Worm (Caenorhabditis elegans) whole organism, midembryonic: ENCODE results near the gene pacs-1.
A peak's percentile ranks its signal among the peaks of the same experiment; 100 is the strongest.

ENCODE experiments used
- T22C8.4 ChIP-seq: fragments of 200-800 bp; sonication (Bioruptor generic); IDR thresholded peaks from 2 replicates; pipeline ENCODE4 v1.3.6; 2022; ENCODE audit warnings: missing genetic modification characterization, missing compliant biosample characterization
- cog-1 ChIP-seq: sonication (generic microtip); optimal IDR thresholded peaks from 2 replicates; lab custom pipeline; 2016; ENCODE audit warnings: missing genetic modification characterization, missing compliant biosample characterization
- flt-1 ChIP-seq: fragments of 200-800 bp; sonication (Bioruptor generic); IDR thresholded peaks from 2 replicates; pipeline ENCODE4 v1.3.6; 2022; ENCODE audit warnings: missing genetic modification characterization, missing compliant biosample characterization
- klf-2 ChIP-seq: fragments of 200-800 bp; sonication (Bioruptor generic); conservative IDR thresholded peaks from 2 replicates; pipeline ENCODE4 v1.3.6; 2022; ENCODE audit warnings: missing genetic modification reagents, missing genetic modification characterization, missing compliant biosample characterization
- med-1 ChIP-seq: sonication (generic microtip); optimal IDR thresholded peaks from 2 replicates; lab custom pipeline; 2017; ENCODE audit warnings: missing genetic modification characterization, mild to moderate bottlenecking, missing compliant biosample characterization, antibody characterized with exemption, missing genetic modification reagents; ENCODE audit not compliant: insufficient read depth
- ref-1 ChIP-seq: fragments of 200-800 bp; sonication (Bioruptor generic); conservative IDR thresholded peaks from 2 replicates; pipeline ENCODE4 v1.3.6; 2022; ENCODE audit warnings: missing genetic modification reagents, missing genetic modification characterization, missing compliant biosample characterization
- tab-1 ChIP-seq: fragments of 200-800 bp; sonication (Bioruptor generic); IDR thresholded peaks from 2 replicates; pipeline ENCODE4 v1.3.6; 2022; ENCODE audit warnings: missing genetic modification characterization, missing compliant biosample characterization
- ztf-23 ChIP-seq: fragments of 200-800 bp; sonication (Bioruptor generic); IDR thresholded peaks from 2 replicates; pipeline ENCODE4 v1.3.6; 2022; ENCODE audit warnings: missing genetic modification reagents, missing genetic modification characterization, missing compliant biosample characterization
- ztf-29 ChIP-seq: fragments of 200-800 bp; sonication (Bioruptor generic); IDR thresholded peaks from 2 replicates; pipeline ENCODE4 v1.3.6; 2022; ENCODE audit warnings: missing genetic modification reagents, missing genetic modification characterization, missing compliant biosample characterization

The pacs-1 gene

ce11 chrV:9194055-9194454 is 23.0 kb downstream of the pacs-1 start:
- no peak for TF ChIP-seq ztf-23 (GFP tag; lab: Robert Waterston, UW)
- no peak for TF ChIP-seq cog-1 (tag; lab: Kevin White, UChicago)
- no peak for TF ChIP-seq tab-1
- no peak for TF ChIP-seq med-1 (GFP tag; lab: Kevin White, UChicago)
- TF ChIP-seq T22C8.4 (GFP tag; lab: Robert Waterston, UW), result no peak
- TF ChIP-seq klf-2 (GFP tag; lab: Robert Waterston, UW), result no peak

- no peak for TF ChIP-seq ref-1 (GFP tag; lab: Robert Waterston, UW)
- no peak for TF ChIP-seq tab-1
- TF ChIP-seq flt-1 (GFP tag; lab: Robert Waterston, UW), result no peak
- TF ChIP-seq ztf-29 (GFP tag; lab: Robert Waterston, UW), result no peak
- TF ChIP-seq ztf-23 (GFP tag; lab: Robert Waterston, UW), result no peak
- no peak for TF ChIP-seq T22C8.4 (GFP tag; lab: Robert Waterston, UW)
- TF ChIP-seq cog-1 (tag; lab: Kevin White, UChicago), result no peak
- TF ChIP-seq klf-2 (GFP tag; lab: Robert Waterston, UW), result no peak
- TF ChIP-seq med-1 (GFP tag; lab: Kevin White, UChicago), result no peak
Observed at ce11 chrV:9191406-9191805, 25.7 kb downstream of the pacs-1 start, which contains the start of gene sphr-1. Gene sphr-1 (plus strand): TSS chrV:9191610.

- no peak for TF ChIP-seq ztf-23 (GFP tag; lab: Robert Waterston, UW)
- TF ChIP-seq cog-1 (tag; lab: Kevin White, UChicago), result no peak
- no peak for TF ChIP-seq T22C8.4 (GFP tag; lab: Robert Waterston, UW)
- no peak for TF ChIP-seq med-1 (GFP tag; lab: Kevin White, UChicago)
- TF ChIP-seq flt-1 (GFP tag; lab: Robert Waterston, UW), result no peak
- no peak for TF ChIP-seq tab-1
- TF ChIP-seq ztf-29 (GFP tag; lab: Robert Waterston, UW), result no peak
- no peak for TF ChIP-seq ref-1 (GFP tag; lab: Robert Waterston, UW)
- TF ChIP-seq klf-2 (GFP tag; lab: Robert Waterston, UW), result no peak
Observed at ce11 chrV:9186028-9186427, 31.0 kb downstream of the pacs-1 start.

- TF ChIP-seq ztf-23 (GFP tag; lab: Robert Waterston, UW) (no peak), tab-1 (no peak), cog-1 (tag; lab: Kevin White, UChicago) (no peak), flt-1 (GFP tag; lab: Robert Waterston, UW) (no peak), klf-2 (GFP tag; lab: Robert Waterston, UW) (no peak), ref-1 (GFP tag; lab: Robert Waterston, UW) (no peak), med-1 (GFP tag; lab: Kevin White, UChicago) (no peak), T22C8.4 (GFP tag; lab: Robert Waterston, UW) (no peak), ztf-29 (GFP tag; lab: Robert Waterston, UW) (no peak)
Observed at ce11 chrV:9183718-9184441, 33.2 kb downstream of the pacs-1 start.

- TF ChIP-seq klf-2 (GFP tag; lab: Robert Waterston, UW) (no peak), ztf-29 (GFP tag; lab: Robert Waterston, UW) (no peak), tab-1 (no peak), flt-1 (GFP tag; lab: Robert Waterston, UW) (no peak), ref-1 (GFP tag; lab: Robert Waterston, UW) (no peak)
Observed at ce11 chrV:9181669-9182250, 35.3 kb downstream of the pacs-1 start, which contains the start of gene ptr-1. Gene ptr-1 (minus strand): TSS chrV:9181719.

ce11 chrV:9175218-9175837 is 41.7 kb downstream of the pacs-1 start, which contains the start of gene spas-1:
Gene spas-1 (plus strand): TSS chrV:9175789.
- no peak; the same call in 1 of the 2 replicates for TF ChIP-seq flt-1 (GFP tag; lab: Robert Waterston, UW)
- peak; percentile 78 for TF ChIP-seq tab-1
- TF ChIP-seq med-1 (GFP tag; lab: Kevin White, UChicago), result peak; percentile 6
- peak; percentile 72; the same call in 1 of the 2 replicates for TF ChIP-seq ztf-23 (GFP tag; lab: Robert Waterston, UW)
- TF ChIP-seq klf-2 (GFP tag; lab: Robert Waterston, UW), result no peak
- peak; percentile 78 for TF ChIP-seq T22C8.4 (GFP tag; lab: Robert Waterston, UW)
- TF ChIP-seq ref-1 (GFP tag; lab: Robert Waterston, UW), result no peak
- no peak for TF ChIP-seq ztf-29 (GFP tag; lab: Robert Waterston, UW)
- TF ChIP-seq cog-1 (tag; lab: Kevin White, UChicago), result peak; percentile 68

- no peak for TF ChIP-seq med-1 (GFP tag; lab: Kevin White, UChicago)
Observed at ce11 chrV:9173789-9174188, 43.3 kb downstream of the pacs-1 start, which contains the start of gene pqn-16. Gene pqn-16 (plus strand): TSS chrV:9174089.

ce11 chrV:9172989-9173388 is 44.1 kb downstream of the pacs-1 start, which contains the start of gene gad-3:
Gene gad-3 (minus strand): TSS chrV:9173005.
- TF ChIP-seq ztf-29 (GFP tag; lab: Robert Waterston, UW) (no peak), ztf-23 (GFP tag; lab: Robert Waterston, UW) (no peak), med-1 (GFP tag; lab: Kevin White, UChicago) (no peak), flt-1 (GFP tag; lab: Robert Waterston, UW) (no peak), tab-1 (no peak), ref-1 (GFP tag; lab: Robert Waterston, UW) (no peak), cog-1 (tag; lab: Kevin White, UChicago) (no peak), klf-2 (GFP tag; lab: Robert Waterston, UW) (no peak), T22C8.4 (GFP tag; lab: Robert Waterston, UW) (no peak)
